Comparison of ENCODE assay signal across 1 fruit fly cellular context in genomic region chrX:10841717-10842255, dm6.
TF ChIP-seq lines count a peak whose summit lies in the region.

Gene CG15209, plus strand, starts transcription at chrX:10842205.

TF ChIP-seq in whole organism, adult, 20 proteins besides CTCF, POLR2A, EP300 and RAD21 (continued from another document):
- no peak for TF ChIP-seq cnc (optimal IDR thresholded peaks at IDR 0.05; lab: Kevin White, UChicago)
